Worm (Caenorhabditis elegans): ENCODE data around the gene npr-26.

Gene npr-26

ce11 chrIV:17380061-17380680 lies 37.5 kb downstream of the npr-26 start, which contains the start of the genes C30H6.9 and dlat-2:
TSS of gene C30H6.9 (minus strand) at chrIV:17380170.
TSS of gene dlat-2 (plus strand) at chrIV:17380626.
- TF ChIP-seq T22C8.4 (GFP tag; IDR thresholded peaks at IDR 0.05) = no peak
- no peak for TF ChIP-seq flt-1 (GFP tag; IDR thresholded peaks at IDR 0.05)
- no peak for TF ChIP-seq ztf-23 (GFP tag; IDR thresholded peaks at IDR 0.05)
- TF ChIP-seq ztf-29 (GFP tag; IDR thresholded peaks at IDR 0.05) = no peak
- no peak for TF ChIP-seq cog-1 (tag; optimal IDR thresholded peaks at IDR 0.05)
- TF ChIP-seq klf-2 (GFP tag; conservative IDR thresholded peaks at IDR 0.05) = no peak
- no peak for TF ChIP-seq med-1 (GFP tag; optimal IDR thresholded peaks at IDR 0.05; ENCODE audit: insufficient read depth)
- TF ChIP-seq tab-1 (GFP tag; IDR thresholded peaks at IDR 0.05) = no peak
- TF ChIP-seq ref-1 (GFP tag; conservative IDR thresholded peaks at IDR 0.05) = no peak

- TF ChIP-seq ztf-23 (GFP tag; IDR thresholded peaks at IDR 0.05) = no peak
These were observed 41.5 kb downstream of the npr-26 start, which contains the start of gene haf-1 for ce11 chrIV:17376127-17376526. TSS of gene haf-1 (plus strand) at chrIV:17376427.

DNA sequence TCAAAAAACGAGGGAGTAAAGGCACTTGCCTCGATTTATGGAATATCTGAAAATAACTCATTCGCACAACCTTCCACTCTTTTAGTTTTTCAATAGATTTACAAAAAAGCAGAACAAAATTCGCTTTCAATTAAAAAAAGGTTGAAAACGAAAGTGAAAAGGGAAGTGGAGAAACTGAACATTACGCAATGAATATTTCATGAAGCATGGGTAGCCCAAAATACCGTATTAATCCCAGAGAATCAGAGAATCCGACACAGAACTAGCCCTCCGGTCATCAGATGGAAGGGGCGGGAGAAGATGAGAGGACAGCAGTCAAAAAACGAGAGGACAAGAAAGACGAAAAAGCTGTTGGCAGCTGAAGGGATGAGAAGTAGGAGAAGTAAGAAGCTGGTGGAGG lies 46.2 kb downstream of the npr-26 start, which contains the start of gene C30H6.5:
TSS of gene C30H6.5 (plus strand) at position 301 of the 400 bp plus-strand sequence.
- TF ChIP-seq med-1 (GFP tag; optimal IDR thresholded peaks at IDR 0.05; ENCODE audit: insufficient read depth) (no peak), ref-1 (GFP tag; conservative IDR thresholded peaks at IDR 0.05) (no peak), flt-1 (GFP tag; IDR thresholded peaks at IDR 0.05) (no peak), T22C8.4 (GFP tag; IDR thresholded peaks at IDR 0.05) (no peak), tab-1 (GFP tag; IDR thresholded peaks at IDR 0.05) (no peak), ztf-23 (GFP tag; IDR thresholded peaks at IDR 0.05) (no peak), cog-1 (tag; optimal IDR thresholded peaks at IDR 0.05) (no peak), klf-2 (GFP tag; conservative IDR thresholded peaks at IDR 0.05) (no peak), ztf-29 (GFP tag; IDR thresholded peaks at IDR 0.05) (no peak)

DNA sequence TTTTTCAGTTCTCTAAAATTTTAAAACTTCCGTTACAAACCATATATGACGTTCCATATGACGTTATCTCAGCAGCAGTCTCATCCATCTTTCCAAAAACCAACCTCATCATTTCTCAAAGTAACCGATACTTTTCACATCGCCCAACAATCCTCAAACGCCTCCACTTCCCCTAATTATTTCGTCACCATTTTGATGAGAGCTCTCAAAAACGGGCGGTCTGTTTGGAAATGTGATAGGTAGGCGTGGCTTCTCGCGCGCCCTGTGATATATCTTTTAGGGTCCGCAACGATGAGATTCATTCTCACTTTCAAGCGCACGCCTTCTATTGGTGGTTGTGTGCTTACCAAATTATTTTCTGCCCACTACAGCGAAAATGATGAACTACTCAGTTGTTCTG lies 49.3 kb downstream of the npr-26 start, which contains the start of gene trh-1:
TSS of gene trh-1 (plus strand) at position 301 of the 400 bp plus-strand sequence.
- TF ChIP-seq flt-1 (GFP tag; IDR thresholded peaks at IDR 0.05) = no peak
- no peak for TF ChIP-seq med-1 (GFP tag; optimal IDR thresholded peaks at IDR 0.05; ENCODE audit: insufficient read depth)
- TF ChIP-seq ref-1 (GFP tag; conservative IDR thresholded peaks at IDR 0.05) = no peak
- no peak for TF ChIP-seq klf-2 (GFP tag; conservative IDR thresholded peaks at IDR 0.05)
- no peak for TF ChIP-seq tab-1 (GFP tag; IDR thresholded peaks at IDR 0.05)
- TF ChIP-seq ztf-23 (GFP tag; IDR thresholded peaks at IDR 0.05) = no peak
- TF ChIP-seq ztf-29 (GFP tag; IDR thresholded peaks at IDR 0.05) = no peak

DNA sequence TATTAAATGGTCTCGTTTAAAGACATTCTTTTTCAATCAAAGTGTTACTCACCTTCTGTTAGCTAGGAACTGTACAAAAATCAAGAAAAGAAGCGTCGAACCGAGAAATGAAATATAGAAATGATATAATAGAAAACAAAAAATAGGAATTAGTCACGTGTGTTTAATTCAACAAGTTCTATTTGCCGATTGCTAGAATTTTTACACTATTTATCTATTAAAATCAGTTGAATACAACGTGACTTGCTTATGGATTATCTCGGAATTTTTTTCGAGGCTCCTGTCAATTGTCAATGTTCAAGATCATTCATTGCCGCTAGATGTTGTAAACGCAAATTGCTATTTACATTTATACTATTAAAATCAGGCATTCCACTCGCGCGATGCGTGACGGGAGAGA lies 50.3 kb downstream of the npr-26 start, which contains the start of gene zipt-17:
TSS of gene zipt-17 (minus strand) at position 101 of the 400 bp plus-strand sequence.
- TF ChIP-seq klf-2 (GFP tag; conservative IDR thresholded peaks at IDR 0.05) (no peak), ztf-23 (GFP tag; IDR thresholded peaks at IDR 0.05) (no peak), ztf-29 (GFP tag; IDR thresholded peaks at IDR 0.05) (no peak), cog-1 (tag; optimal IDR thresholded peaks at IDR 0.05) (no peak), tab-1 (GFP tag; IDR thresholded peaks at IDR 0.05) (no peak), T22C8.4 (GFP tag; IDR thresholded peaks at IDR 0.05) (no peak), flt-1 (GFP tag; IDR thresholded peaks at IDR 0.05) (no peak), ref-1 (GFP tag; conservative IDR thresholded peaks at IDR 0.05) (no peak), med-1 (GFP tag; optimal IDR thresholded peaks at IDR 0.05; ENCODE audit: insufficient read depth) (no peak)

DNA sequence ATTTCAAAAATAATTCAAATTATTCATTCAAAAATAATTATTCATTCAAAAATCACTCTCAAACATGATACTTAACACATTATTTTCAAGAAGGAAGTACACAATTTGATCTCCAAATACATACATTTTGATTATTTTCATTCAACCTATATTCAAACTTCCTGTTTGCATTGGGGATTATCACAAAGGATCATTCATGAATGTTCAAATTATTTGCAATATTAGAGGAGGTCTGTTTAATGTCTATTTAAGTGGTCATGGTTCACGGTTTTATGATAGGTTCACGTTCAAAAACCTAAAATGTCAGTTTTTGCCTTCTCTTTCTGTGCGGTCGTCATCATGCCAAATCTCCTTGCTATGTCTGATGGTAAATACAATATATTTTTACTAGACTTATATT lies 56.5 kb downstream of the npr-26 start, which contains the start of gene clec-202:
TSS of gene clec-202 (plus strand) at position 301 of the 400 bp plus-strand sequence.
- TF ChIP-seq med-1 (GFP tag; optimal IDR thresholded peaks at IDR 0.05; ENCODE audit: insufficient read depth) (no peak), ztf-23 (GFP tag; IDR thresholded peaks at IDR 0.05) (no peak), flt-1 (GFP tag; IDR thresholded peaks at IDR 0.05) (no peak), T22C8.4 (GFP tag; IDR thresholded peaks at IDR 0.05) (no peak), klf-2 (GFP tag; conservative IDR thresholded peaks at IDR 0.05) (no peak), ztf-29 (GFP tag; IDR thresholded peaks at IDR 0.05) (no peak), ref-1 (GFP tag; conservative IDR thresholded peaks at IDR 0.05) (no peak), tab-1 (GFP tag; IDR thresholded peaks at IDR 0.05) (no peak), cog-1 (tag; optimal IDR thresholded peaks at IDR 0.05) (no peak)

Data from whole organism, midembryonic.